Fruit fly (Drosophila melanogaster) whole organism: ENCODE results near the gene CG10587.

Experiments used
- CG8478 ChIP-seq: fragments of >200 bp; optimal IDR thresholded peaks from 2 replicates; lab custom pipeline; 2018; ENCODE audit warnings: inconsistent platforms
- Dll ChIP-seq: fragments of >200 bp; optimal IDR thresholded peaks from 2 replicates; lab custom pipeline; 2017
- EcR ChIP-seq, 2 experiments: fragments of >200 bp; optimal IDR thresholded peaks; 2 replicates each; lab custom pipeline; 2017; ENCODE audit warnings: missing biosample characterization in 2 of 2, missing genetic modification characterization in 2 of 2, missing genetic modification reagents in 2 of 2
- pan ChIP-seq: fragments of >200 bp; optimal IDR thresholded peaks from 2 replicates; lab custom pipeline; 2017
- psq ChIP-seq: fragments of >200 bp; optimal IDR thresholded peaks from 2 replicates; lab custom pipeline; 2017
- usp ChIP-seq: fragments of >200 bp; optimal IDR thresholded peaks from 2 replicates; lab custom pipeline; 2017; ENCODE audit warnings: missing biosample characterization, missing genetic modification characterization, mixed read lengths

- TF ChIP-seq Dll (no peak), EcR (GFP tag; optimal IDR thresholded peaks at IDR 0.05; lab: Kevin White, UChicago) (no peak), psq (lab: Kevin White, UChicago) (no peak), CG8478 (lab: Kevin White, UChicago) (no peak), pan (lab: Kevin White, UChicago) (no peak), usp (no peak)
These were observed 45.3 kb upstream of the CG10587 start for dm6 chr3L:21007364-21008254.
